Worm (Caenorhabditis elegans): Measurements from ENCODE around the gene flp-16.

The flp-16 gene

DNA sequence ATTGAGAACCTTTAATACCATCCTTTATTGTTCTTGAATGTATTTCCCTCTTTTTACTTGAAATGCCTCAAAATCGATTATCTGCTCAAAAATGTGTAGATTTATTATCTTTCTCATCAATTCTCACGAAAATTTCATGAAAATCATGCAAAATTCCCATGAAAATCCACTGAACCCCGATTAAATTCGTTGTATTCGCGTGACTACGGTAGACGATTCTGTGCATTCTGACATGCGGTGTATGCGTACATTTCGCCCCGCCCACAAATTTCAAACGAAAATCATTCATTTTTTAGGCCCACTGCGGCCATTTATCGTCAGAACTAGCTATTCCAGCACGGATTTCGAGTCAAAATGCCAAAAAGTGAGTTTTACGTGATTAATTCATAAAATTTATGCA is 10.0 kb downstream of the flp-16 start, which contains the start of gene F15D4.5:
Gene F15D4.5 (plus strand): TSS at position 301 of the 400 bp plus-strand sequence.
- TF ChIP-seq nhr-23 (tag; optimal IDR thresholded peaks at IDR 0.05) = no peak
- no peak for TF ChIP-seq nhr-67 (tag; optimal IDR thresholded peaks at IDR 0.05)
- no peak for TF ChIP-seq aly-2 (tag; optimal IDR thresholded peaks at IDR 0.05)
- no peak for TF ChIP-seq hmg-11 (tag; optimal IDR thresholded peaks at IDR 0.05)

DNA sequence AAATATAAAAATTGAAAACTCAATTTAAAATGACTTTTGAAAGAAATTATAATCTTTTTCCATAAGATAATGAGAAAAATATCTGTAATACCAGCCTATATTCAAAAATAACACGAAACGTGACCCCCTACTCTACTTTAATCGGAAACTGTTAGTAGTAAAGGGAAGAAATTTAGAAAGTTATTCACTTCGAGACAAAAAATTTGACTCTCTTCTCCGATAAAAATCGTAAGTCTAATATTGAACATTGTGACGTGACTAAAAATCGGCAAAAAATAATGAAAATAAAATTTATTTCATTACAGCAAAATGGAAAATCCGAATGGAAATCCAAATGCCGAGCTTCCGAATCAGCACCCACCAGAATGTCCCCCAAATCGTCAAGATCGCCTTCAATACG is 13.8 kb downstream of the flp-16 start, which contains the start of gene F15D4.6:
Gene F15D4.6 (plus strand): TSS at position 301 of the 400 bp plus-strand sequence.
- no peak for TF ChIP-seq pqm-1 (tag; optimal IDR thresholded peaks at IDR 0.05)
- TF ChIP-seq nhr-67 (tag; optimal IDR thresholded peaks at IDR 0.05) = no peak
- TF ChIP-seq R02D3.7 (tag; optimal IDR thresholded peaks at IDR 0.05) = no peak
- TF ChIP-seq nhr-23 (tag; optimal IDR thresholded peaks at IDR 0.05) = no peak
- TF ChIP-seq aly-2 (tag; optimal IDR thresholded peaks at IDR 0.05) = no peak
- no peak for TF ChIP-seq fkh-2 (tag; optimal IDR thresholded peaks at IDR 0.05)
- TF ChIP-seq ztf-11 (tag; optimal IDR thresholded peaks at IDR 0.05) = no peak
- TF ChIP-seq ama-1 (optimal IDR thresholded peaks at IDR 0.05) = no peak
- no peak for TF ChIP-seq nhr-237 (tag; optimal IDR thresholded peaks at IDR 0.05)
- TF ChIP-seq tbx-2 (tag; optimal IDR thresholded peaks at IDR 0.05) = no peak
- no peak for TF ChIP-seq unc-62 (GFP tag; optimal IDR thresholded peaks at IDR 0.05)
- no peak for TF ChIP-seq lin-15B (tag; optimal IDR thresholded peaks at IDR 0.05)
- TF ChIP-seq mdl-1 (tag; optimal IDR thresholded peaks at IDR 0.05) = no peak
- TF ChIP-seq nhr-76 (tag; optimal IDR thresholded peaks at IDR 0.05) = no peak
- no peak for TF ChIP-seq jun-1 (tag; optimal IDR thresholded peaks at IDR 0.05)
- no peak for TF ChIP-seq ceh-28 (tag; optimal IDR thresholded peaks at IDR 0.05)
- TF ChIP-seq ztf-4 (tag; optimal IDR thresholded peaks at IDR 0.05) = no peak

DNA sequence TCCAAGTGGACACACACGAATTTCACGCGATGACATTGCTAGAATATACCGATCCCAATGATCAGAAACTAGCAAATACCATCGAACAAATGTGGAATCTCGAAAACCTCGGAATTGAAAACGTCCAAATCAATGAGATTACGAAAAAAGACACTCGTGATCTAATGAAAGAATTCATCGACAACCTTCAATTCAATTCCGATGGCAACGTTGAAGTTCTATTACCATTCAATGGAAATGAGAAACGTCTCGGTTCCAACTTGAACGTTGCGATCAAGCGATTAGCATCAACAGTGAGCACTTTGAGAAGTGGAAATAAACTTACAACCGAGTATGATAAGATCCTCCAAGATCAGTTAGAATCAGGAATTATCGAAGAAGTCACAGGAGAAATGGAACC is 20.2 kb downstream of the flp-16 start:
- TF ChIP-seq sea-2 (GFP tag; optimal IDR thresholded peaks at IDR 0.05) (no peak), pha-4 (tag; optimal IDR thresholded peaks at IDR 0.05) (no peak), unc-62 (GFP tag; optimal IDR thresholded peaks at IDR 0.05) (no peak), nhr-237 (tag; optimal IDR thresholded peaks at IDR 0.05) (no peak), nhr-25 (tag; optimal IDR thresholded peaks at IDR 0.05) (no peak), fos-1 (tag; optimal IDR thresholded peaks at IDR 0.05) (no peak), unc-39 (tag; optimal IDR thresholded peaks at IDR 0.05) (no peak), zag-1 (tag; optimal IDR thresholded peaks at IDR 0.05) (no peak), skn-1 (tag; optimal IDR thresholded peaks at IDR 0.05) (no peak)

DNA sequence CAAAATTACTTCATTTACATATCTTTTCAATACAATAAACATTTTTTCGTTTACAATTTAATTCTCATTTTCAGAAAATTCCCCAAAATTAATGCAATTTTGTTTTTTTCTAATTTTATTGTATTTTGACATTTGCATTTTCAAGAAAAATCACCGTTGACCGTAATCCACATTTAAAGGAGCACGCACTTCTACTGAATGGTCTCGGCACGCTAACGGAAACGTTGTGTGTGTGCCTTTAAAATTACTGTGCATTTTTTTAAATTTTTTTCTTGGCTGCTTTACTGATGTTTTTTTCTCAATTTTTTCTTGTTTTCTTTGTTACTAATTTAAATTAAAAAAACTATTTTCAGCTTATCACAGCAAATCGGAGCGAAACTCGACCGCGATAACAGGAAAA is 25.4 kb downstream of the flp-16 start:
- TF ChIP-seq nhr-25 (tag; optimal IDR thresholded peaks at IDR 0.05) = no peak
- TF ChIP-seq zag-1 (tag; optimal IDR thresholded peaks at IDR 0.05) = no peak
- TF ChIP-seq ceh-28 (tag; optimal IDR thresholded peaks at IDR 0.05) = no peak
- TF ChIP-seq elt-2 (tag; optimal IDR thresholded peaks at IDR 0.05) = no peak
- no peak for TF ChIP-seq snpc-4 (tag; optimal IDR thresholded peaks at IDR 0.05)
- TF ChIP-seq nhr-11 (tag; optimal IDR thresholded peaks at IDR 0.05) = no peak
- no peak for TF ChIP-seq nhr-43 (tag; optimal IDR thresholded peaks at IDR 0.05; ENCODE audit: poor library complexity, severe bottlenecking)
- no peak for TF ChIP-seq nhr-237 (tag; optimal IDR thresholded peaks at IDR 0.05)
- no peak for TF ChIP-seq ZK546.5 (tag; optimal IDR thresholded peaks at IDR 0.05)
- no peak for TF ChIP-seq fkh-2 (tag; optimal IDR thresholded peaks at IDR 0.05)
- no peak for TF ChIP-seq fkh-10 (GFP tag; optimal IDR thresholded peaks at IDR 0.05)
- TF ChIP-seq elt-1 (tag; optimal IDR thresholded peaks at IDR 0.05) = no peak
- no peak for TF ChIP-seq nhr-28 (tag; optimal IDR thresholded peaks at IDR 0.05)
- TF ChIP-seq aly-2 (tag; optimal IDR thresholded peaks at IDR 0.05) = no peak
- no peak for TF ChIP-seq ztf-4 (tag; optimal IDR thresholded peaks at IDR 0.05)
- TF ChIP-seq ceh-82 (tag; optimal IDR thresholded peaks at IDR 0.05) = no peak
- TF ChIP-seq fos-1 (tag; optimal IDR thresholded peaks at IDR 0.05) = no peak
- TF ChIP-seq pqm-1 (tag; optimal IDR thresholded peaks at IDR 0.05) = no peak
- TF ChIP-seq nhr-67 (tag; optimal IDR thresholded peaks at IDR 0.05) = no peak
- no peak for TF ChIP-seq skn-1 (tag; optimal IDR thresholded peaks at IDR 0.05)

DNA sequence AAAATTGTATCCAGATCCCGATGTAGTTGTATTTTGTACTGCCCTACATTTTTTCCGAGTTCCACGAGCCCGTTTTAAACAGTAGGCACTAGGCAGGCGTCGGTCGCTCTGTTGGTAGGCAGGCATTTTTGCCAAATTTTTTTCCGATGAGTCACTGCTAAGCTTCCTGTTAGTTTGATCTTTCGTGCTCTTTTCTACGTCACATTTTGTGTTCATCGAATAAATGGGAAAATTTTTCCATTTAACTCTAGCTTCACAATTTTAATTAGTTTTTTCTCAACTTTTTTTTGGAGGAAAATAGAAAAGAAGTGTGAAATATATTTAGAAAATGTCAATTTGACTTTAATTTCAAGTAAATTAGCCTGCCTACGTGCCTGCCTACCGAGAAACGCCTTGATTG is 32.2 kb downstream of the flp-16 start:
- TF ChIP-seq nhr-28 (tag; optimal IDR thresholded peaks at IDR 0.05) (no peak), egl-5 (tag; optimal IDR thresholded peaks at IDR 0.05) (no peak), nhr-23 (tag; optimal IDR thresholded peaks at IDR 0.05) (no peak), unc-62 (GFP tag; optimal IDR thresholded peaks at IDR 0.05) (no peak), nhr-77 (tag; optimal IDR thresholded peaks at IDR 0.05) (no peak), ceh-82 (tag; optimal IDR thresholded peaks at IDR 0.05) (no peak), nhr-43 (tag; optimal IDR thresholded peaks at IDR 0.05; ENCODE audit: poor library complexity, severe bottlenecking) (no peak), nhr-237 (tag; optimal IDR thresholded peaks at IDR 0.05) (no peak), fos-1 (tag; optimal IDR thresholded peaks at IDR 0.05) (no peak), tbx-2 (tag; optimal IDR thresholded peaks at IDR 0.05) (no peak), daf-12 (tag; optimal IDR thresholded peaks at IDR 0.05) (no peak), unc-39 (tag; optimal IDR thresholded peaks at IDR 0.05) (no peak), pqm-1 (tag; optimal IDR thresholded peaks at IDR 0.05) (no peak), lin-15B (tag; optimal IDR thresholded peaks at IDR 0.05) (no peak)

Measured in whole organism, L3 larva.